Worm (Caenorhabditis elegans) whole organism, L4 larva: Measurements from ENCODE around the gene ddx-15.

Experiments
- F26F4.8 ChIP-seq: fragments of 200-800 bp; sonication (Bioruptor generic); conservative IDR thresholded peaks from 2 replicates; pipeline ENCODE4 v1.3.6; 2022; ENCODE audit warnings: missing genetic modification characterization, missing compliant biosample characterization
- Y75B8A.6 ChIP-seq: fragments of 200-800 bp; sonication (Bioruptor generic); IDR thresholded peaks from 2 replicates; pipeline ENCODE4 v1.3.6; 2022; ENCODE audit warnings: missing genetic modification reagents, missing genetic modification characterization, missing compliant biosample characterization
- ZK546.5 ChIP-seq, 2 experiments: sonication (generic microtip); optimal IDR thresholded peaks; 2 replicates each; lab custom pipeline; 2017; ENCODE audit warnings: missing biosample characterization in 2 of 2, missing genetic modification characterization in 2 of 2
- aha-1 ChIP-seq: fragments of 150-350 bp; peaks from one replicate; lab custom pipeline; 2014; ENCODE audit warnings: missing biosample characterization, missing genetic modification characterization
- ama-1 ChIP-seq: fragments of 150-350 bp; optimal IDR thresholded peaks from 2 replicates; lab custom pipeline; 2014; ENCODE audit warnings: inconsistent platforms, mixed read lengths
- arid-1 ChIP-seq: fragments of 200-800 bp; sonication (Bioruptor generic); conservative IDR thresholded peaks from 2 replicates; pipeline ENCODE4 v1.3.6; 2022; ENCODE audit warnings: missing genetic modification reagents, missing genetic modification characterization, missing compliant biosample characterization
- ctbp-1 ChIP-seq: fragments of 200-800 bp; sonication (Bioruptor generic); IDR thresholded peaks from 2 replicates; pipeline ENCODE4 v1.3.6; 2022; ENCODE audit warnings: missing genetic modification reagents, missing genetic modification characterization, missing compliant biosample characterization
- daf-16 ChIP-seq, 3 experiments: sonication (generic microtip); optimal IDR thresholded peaks; 2 replicates each; lab custom pipeline; 2016 to 2017; ENCODE audit warnings: missing genetic modification characterization in 3 of 3, missing genetic modification reagents in 3 of 3, mild to moderate bottlenecking in 2 of 3, missing compliant biosample characterization in 2 of 3, missing biosample characterization in 1 of 3, moderate library complexity in 1 of 3
- dmd-6 ChIP-seq: fragments of 200-800 bp; sonication (Bioruptor generic); IDR thresholded peaks from 2 replicates; pipeline ENCODE4 v1.3.6; 2022; ENCODE audit warnings: missing genetic modification reagents, missing genetic modification characterization, missing compliant biosample characterization
- dmd-9 ChIP-seq: fragments of 200-800 bp; sonication (Bioruptor generic); IDR thresholded peaks from 2 replicates; pipeline ENCODE4 v1.3.6; 2022; ENCODE audit warnings: missing genetic modification reagents, missing genetic modification characterization, missing compliant biosample characterization
- dpl-1 ChIP-seq: fragments of 150-350 bp; optimal IDR thresholded peaks from 2 replicates; lab custom pipeline; 2014; ENCODE audit warnings: missing biosample characterization, missing genetic modification reagents, missing genetic modification characterization
- duxl-1 ChIP-seq: sonication (generic microtip); optimal IDR thresholded peaks from 2 replicates; lab custom pipeline; 2016; ENCODE audit warnings: mild to moderate bottlenecking, missing genetic modification characterization, moderate library complexity, missing compliant biosample characterization; ENCODE audit not compliant: poor library complexity
- dve-1 ChIP-seq: sonication (generic microtip); optimal IDR thresholded peaks from 2 replicates; lab custom pipeline; 2017; ENCODE audit warnings: antibody characterized with exemption, mild to moderate bottlenecking, missing genetic modification characterization, missing compliant biosample characterization; ENCODE audit not compliant: insufficient read depth
- egl-27 ChIP-seq: sonication (generic microtip); optimal IDR thresholded peaks from 3 replicates; lab custom pipeline; 2017; ENCODE audit warnings: missing biosample characterization, missing genetic modification reagents, missing genetic modification characterization
- egl-43 ChIP-seq: fragments of 200-800 bp; sonication (Bioruptor generic); IDR thresholded peaks from 2 replicates; pipeline ENCODE4 v1.3.6; 2022; ENCODE audit warnings: missing genetic modification reagents, missing genetic modification characterization, missing compliant biosample characterization
- fkh-10 ChIP-seq: fragments of 150-350 bp; optimal IDR thresholded peaks from 2 replicates; lab custom pipeline; 2014; ENCODE audit warnings: missing biosample characterization, missing genetic modification reagents, missing genetic modification characterization
- fos-1 ChIP-seq: fragments of 150-350 bp; optimal IDR thresholded peaks from 2 replicates; lab custom pipeline; 2014; ENCODE audit warnings: missing biosample characterization, missing genetic modification characterization
- hlh-11 ChIP-seq: fragments of 200-800 bp; sonication (Bioruptor generic); optimal IDR thresholded peaks from 2 replicates; lab custom pipeline; 2018; ENCODE audit warnings: mild to moderate bottlenecking, missing genetic modification characterization, missing compliant biosample characterization
- hlh-30 ChIP-seq: sonication (generic microtip); optimal IDR thresholded peaks from 2 replicates; lab custom pipeline; 2017; ENCODE audit warnings: antibody characterized with exemption, mild to moderate bottlenecking, missing genetic modification characterization, missing compliant biosample characterization; ENCODE audit not compliant: insufficient read depth
- lim-7 ChIP-seq: fragments of 200-800 bp; sonication (Bioruptor generic); IDR thresholded peaks from 2 replicates; pipeline ENCODE4 v1.3.6; 2022; ENCODE audit warnings: missing genetic modification characterization, missing compliant biosample characterization
- lin-13 ChIP-seq: fragments of 150-350 bp; optimal IDR thresholded peaks from 2 replicates; lab custom pipeline; 2014; ENCODE audit warnings: missing biosample characterization, missing genetic modification reagents, missing genetic modification characterization
- lsy-2 ChIP-seq, 2 experiments: fragments of 150-350 bp in 1 of 2; sonication (generic microtip) in 1 of 2; optimal IDR thresholded peaks; 2 replicates each; lab custom pipeline; 2014 to 2017; ENCODE audit warnings: missing biosample characterization in 2 of 2, missing genetic modification characterization in 2 of 2
- madf-5 ChIP-seq, 2 experiments: fragments of 200-800 bp; sonication (Bioruptor generic); IDR thresholded peaks; 2 replicates each; pipeline ENCODE4 v1.3.6; 2022; ENCODE audit warnings: missing compliant biosample characterization in 2 of 2, missing genetic modification characterization in 2 of 2
- mdl-1 ChIP-seq, 2 experiments: fragments of 150-350 bp in 1 of 2; sonication (generic microtip) in 1 of 2; optimal IDR thresholded peaks; 2 replicates each; lab custom pipeline; 2014 to 2017; ENCODE audit warnings: missing biosample characterization in 2 of 2, missing genetic modification characterization in 2 of 2
- mes-2 ChIP-seq: sonication (generic microtip); optimal IDR thresholded peaks from 2 replicates; lab custom pipeline; 2016; ENCODE audit warnings: missing genotype, mild to moderate bottlenecking, missing genetic modification characterization, missing compliant biosample characterization; ENCODE audit not compliant: poor library complexity, severe bottlenecking
- mxl-2 ChIP-seq: fragments of 200-800 bp; sonication (Bioruptor generic); conservative IDR thresholded peaks from 2 replicates; pipeline ENCODE4 v1.3.6; 2022; ENCODE audit warnings: missing genetic modification reagents, missing genetic modification characterization, missing compliant biosample characterization
- nhr-102 ChIP-seq: sonication (generic microtip); optimal IDR thresholded peaks from 2 replicates; lab custom pipeline; 2016; ENCODE audit warnings: mild to moderate bottlenecking, missing genetic modification characterization, moderate library complexity, missing compliant biosample characterization
- nhr-11 ChIP-seq: fragments of 150-350 bp; optimal IDR thresholded peaks from 2 replicates; lab custom pipeline; 2014; ENCODE audit warnings: missing biosample characterization, missing genetic modification characterization
- nhr-28 ChIP-seq: fragments of 150-350 bp; optimal IDR thresholded peaks from 2 replicates; lab custom pipeline; 2014; ENCODE audit warnings: missing biosample characterization, missing genetic modification characterization
- nhr-41 ChIP-seq: fragments of 200-800 bp; sonication (Bioruptor generic); IDR thresholded peaks from 2 replicates; pipeline ENCODE4 v1.3.6; 2022; ENCODE audit warnings: missing genetic modification reagents, missing genetic modification characterization, missing compliant biosample characterization
- nhr-42 ChIP-seq: fragments of 200-800 bp; sonication (Bioruptor generic); IDR thresholded peaks from 2 replicates; pipeline ENCODE4 v1.3.6; 2022; ENCODE audit warnings: missing genetic modification characterization, missing compliant biosample characterization
- nhr-76 ChIP-seq: fragments of 150-350 bp; optimal IDR thresholded peaks from 2 replicates; lab custom pipeline; 2014; ENCODE audit warnings: missing biosample characterization, missing genetic modification characterization
- pqm-1 ChIP-seq: sonication (generic microtip); optimal IDR thresholded peaks from 2 replicates; lab custom pipeline; 2017; ENCODE audit warnings: missing biosample characterization, missing genetic modification characterization
- rbr-2 ChIP-seq: sonication (generic microtip); optimal IDR thresholded peaks from 2 replicates; lab custom pipeline; 2016; ENCODE audit warnings: missing genotype, missing genetic modification characterization, missing compliant biosample characterization
- saeg-2 ChIP-seq: fragments of 200-800 bp; sonication (Bioruptor generic); IDR thresholded peaks from 2 replicates; pipeline ENCODE4 v1.3.6; 2022; ENCODE audit warnings: missing genetic modification reagents, missing genetic modification characterization, missing compliant biosample characterization
- sdz-12 ChIP-seq: fragments of 200-800 bp; sonication (Bioruptor generic); optimal IDR thresholded peaks from 2 replicates; lab custom pipeline; 2018; ENCODE audit warnings: mild to moderate bottlenecking, missing genetic modification characterization, missing compliant biosample characterization
- snpc-4 ChIP-seq: fragments of 150-350 bp; optimal IDR thresholded peaks from 2 replicates; lab custom pipeline; 2014; ENCODE audit warnings: missing biosample characterization, missing genetic modification characterization
- spr-3 ChIP-seq: fragments of 200-800 bp; sonication (Bioruptor generic); optimal IDR thresholded peaks from 2 replicates; lab custom pipeline; 2018; ENCODE audit warnings: mild to moderate bottlenecking, missing genetic modification characterization, missing compliant biosample characterization
- unc-130 ChIP-seq: sonication (generic microtip); optimal IDR thresholded peaks from 2 replicates; lab custom pipeline; 2016; ENCODE audit warnings: missing genetic modification reagents, missing genetic modification characterization, missing compliant biosample characterization
- unc-62 ChIP-seq, 3 experiments: fragments of 150-350 bp in 1 of 3; sonication (generic microtip); optimal IDR thresholded peaks in 2 of 3; peaks in 1 of 3; 1 replicate in 1 of 3; 2 replicates in 2 of 3; lab custom pipeline; 2014 to 2017; ENCODE audit warnings: missing biosample characterization in 3 of 3, missing genetic modification characterization in 3 of 3, missing genetic modification reagents in 3 of 3, missing genotype in 1 of 3
- zag-1 ChIP-seq: fragments of 150-350 bp; optimal IDR thresholded peaks from 2 replicates; lab custom pipeline; 2014; ENCODE audit warnings: missing biosample characterization, missing genetic modification characterization

Gene ddx-15

DNA sequence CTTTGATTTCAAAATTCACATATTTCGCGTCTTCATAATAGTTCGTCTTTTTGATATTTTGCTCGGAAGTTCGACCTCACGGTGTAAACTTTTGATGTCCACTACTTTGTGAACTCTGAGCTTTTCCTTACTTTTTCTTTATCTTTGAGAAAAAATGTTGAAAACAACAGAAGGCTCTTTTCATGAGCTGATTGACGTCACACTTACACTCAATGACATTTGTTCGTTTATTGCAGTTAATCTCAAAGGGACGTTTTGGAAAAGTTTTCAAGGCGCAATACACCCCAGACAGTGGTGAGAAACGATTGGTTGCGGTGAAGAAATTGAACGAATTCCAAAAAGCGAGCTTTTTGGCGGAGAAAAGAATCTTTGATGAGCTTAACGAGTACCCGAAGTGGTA, 37.7 kb upstream of the ddx-15 start:
- TF ChIP-seq nhr-11 (peak; percentile 34), lsy-2 (tag; optimal IDR thresholded peaks at IDR 0.05; lab: Kevin White, UChicago) (no peak), fkh-10 (no peak), ctbp-1 (GFP tag; lab: Robert Waterston, UW) (no peak), dmd-9 (GFP tag; lab: Robert Waterston, UW) (no peak), daf-16 (GFP tag; optimal IDR thresholded peaks at IDR 0.05; lab: Kevin White, UChicago) (peak in 1 of 2 experiments; percentile 14), daf-16 (tag; optimal IDR thresholded peaks at IDR 0.05; lab: Kevin White, UChicago) (no peak), sdz-12 (no peak)

ce11 chrIII:5624835-5625234, 33.3 kb upstream of the ddx-15 start, which contains the start of gene daf-4:
TSS of gene daf-4 (plus strand) at chrIII:5625135.
- TF ChIP-seq Y75B8A.6 = no peak
- no peak for TF ChIP-seq arid-1 (GFP tag; lab: Robert Waterston, UW)
- TF ChIP-seq egl-27 (tag; lab: Kevin White, UChicago) = no peak
- no peak for TF ChIP-seq spr-3

DNA sequence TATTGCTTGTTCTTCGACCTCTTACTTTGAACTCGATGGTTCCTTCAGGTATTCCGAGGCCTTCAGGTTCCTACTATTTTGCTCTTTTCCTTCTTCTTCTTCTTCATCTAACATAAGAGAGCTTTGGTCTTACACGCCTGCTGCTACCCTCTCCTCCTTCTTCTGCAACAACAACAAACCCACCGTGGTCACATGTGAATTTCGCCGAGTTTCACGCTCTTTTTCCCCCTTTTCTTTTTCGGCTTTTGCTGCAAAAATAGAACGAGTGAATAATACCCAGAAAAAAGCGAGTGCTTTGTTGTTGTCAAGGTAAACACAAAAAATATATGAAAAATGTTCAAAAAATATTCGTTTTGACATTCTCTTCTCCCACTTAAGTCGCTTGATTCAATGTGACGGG, 31.9 kb upstream of the ddx-15 start:
- TF ChIP-seq lim-7 = no peak
- TF ChIP-seq lsy-2 (tag; optimal IDR thresholded peaks at IDR 0.05; lab: Kevin White, UChicago) = peak in 1 of 2 experiments; percentile 39
- peak; percentile 74 for TF ChIP-seq hlh-30
- TF ChIP-seq mxl-2 (GFP tag; lab: Robert Waterston, UW) = no peak
- peak; percentile 28 for TF ChIP-seq hlh-11
- TF ChIP-seq mdl-1 (tag; optimal IDR thresholded peaks at IDR 0.05; lab: Kevin White, UChicago) = peak in 1 of 2 experiments; percentile 58
- no peak for TF ChIP-seq daf-16 (GFP tag; optimal IDR thresholded peaks at IDR 0.05; lab: Kevin White, UChicago)
- peak; percentile 4 for TF ChIP-seq daf-16 (tag; optimal IDR thresholded peaks at IDR 0.05; lab: Kevin White, UChicago)
- TF ChIP-seq nhr-76 (tag; lab: Kevin White, UChicago) = no peak
- TF ChIP-seq nhr-11 = peak; percentile 49
- TF ChIP-seq, all 104 proteins: peak for 6

DNA sequence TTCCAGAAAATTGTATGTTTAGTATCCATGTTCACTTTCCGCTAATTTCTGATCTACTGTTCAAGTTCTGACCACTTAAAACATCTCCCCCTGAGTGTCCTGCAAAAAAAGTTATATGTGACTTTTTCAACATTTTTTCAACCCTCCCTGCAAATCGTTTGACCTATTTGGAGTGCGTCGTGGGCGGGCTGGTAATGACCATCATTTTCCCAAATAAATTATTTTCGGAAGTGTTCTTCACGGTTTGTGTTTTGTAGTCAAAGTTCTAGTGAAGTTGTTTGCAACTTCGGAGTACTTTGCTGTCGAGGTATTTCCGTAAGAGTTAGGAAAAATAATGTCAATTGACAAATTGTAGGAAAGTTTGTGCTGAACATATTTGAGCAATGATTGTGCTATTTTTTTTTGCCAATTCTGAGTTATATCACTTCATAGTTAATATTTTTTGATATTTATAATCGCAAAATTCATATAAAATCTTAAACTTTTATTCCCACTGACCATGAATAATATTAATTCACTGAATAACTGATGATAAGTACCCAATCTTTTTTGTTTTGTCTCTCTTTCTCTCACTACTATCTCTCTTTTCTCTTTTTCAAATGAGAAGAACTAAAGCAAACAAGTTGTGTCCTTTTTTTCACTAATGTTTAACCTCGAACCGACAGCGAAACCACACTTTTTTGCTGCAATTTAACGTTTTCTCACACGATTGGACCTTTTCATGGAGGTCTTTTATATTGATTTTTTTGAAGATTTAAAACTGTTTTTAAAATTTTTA, 30.9 kb upstream of the ddx-15 start:
- TF ChIP-seq duxl-1 = no peak
- TF ChIP-seq zag-1 (tag; lab: Kevin White, UChicago) = no peak
- no peak for TF ChIP-seq F26F4.8 (GFP tag; lab: Robert Waterston, UW)
- TF ChIP-seq nhr-102 (tag; lab: Kevin White, UChicago) = no peak
- TF ChIP-seq unc-130 (GFP tag; lab: Kevin White, UChicago) = no peak
- no peak for TF ChIP-seq saeg-2
- TF ChIP-seq egl-27 (tag; lab: Kevin White, UChicago) = no peak
- TF ChIP-seq dmd-9 (GFP tag; lab: Robert Waterston, UW) = no peak
- peak; percentile 85 for TF ChIP-seq aha-1 (tag; lab: Kevin White, UChicago)
- TF ChIP-seq daf-16 (GFP tag; optimal IDR thresholded peaks at IDR 0.05; lab: Kevin White, UChicago) = no peak
- TF ChIP-seq daf-16 (tag; optimal IDR thresholded peaks at IDR 0.05; lab: Kevin White, UChicago) = peak; percentile 27
- peak; percentile 66 for TF ChIP-seq nhr-28 (tag; lab: Kevin White, UChicago)
- TF ChIP-seq madf-5 (GFP tag; IDR thresholded peaks at IDR 0.05; lab: Robert Waterston, UW) = no peak
- peak in 1 of 2 experiments; percentile 78 for TF ChIP-seq unc-62 (GFP tag; optimal IDR thresholded peaks at IDR 0.05 in 1 of 2; lab: Kevin White, UChicago)
- TF ChIP-seq unc-62 (tag; optimal IDR thresholded peaks at IDR 0.05; lab: Kevin White, UChicago) = no peak
- TF ChIP-seq snpc-4 (tag; lab: Kevin White, UChicago) = no peak
- no peak for TF ChIP-seq fos-1
- no peak for TF ChIP-seq nhr-41 (GFP tag; lab: Robert Waterston, UW)

ce11 chrIII:5621236-5621635, 29.7 kb upstream of the ddx-15 start:
- TF ChIP-seq dve-1 (peak; percentile 47), pqm-1 (tag; lab: Kevin White, UChicago) (peak; percentile 43), ama-1 (lab: Kevin White, UChicago) (peak; percentile 35), mdl-1 (tag; optimal IDR thresholded peaks at IDR 0.05; lab: Kevin White, UChicago) (peak; percentile 41 to 85), ZK546.5 (tag; optimal IDR thresholded peaks at IDR 0.05; lab: Kevin White, UChicago) (no peak), nhr-42 (GFP tag; lab: Robert Waterston, UW) (no peak), hlh-11 (peak; percentile 90), dmd-6 (GFP tag; lab: Robert Waterston, UW) (peak; percentile 62; the same call in 1 of the 2 replicates), lsy-2 (tag; optimal IDR thresholded peaks at IDR 0.05; lab: Kevin White, UChicago) (peak; percentile 52 to 76), unc-130 (GFP tag; lab: Kevin White, UChicago) (no peak), rbr-2 (tag; lab: Kevin White, UChicago) (peak; percentile 78), dpl-1 (peak; percentile 46), mes-2 (peak; percentile 62), lin-13 (GFP tag; lab: Kevin White, UChicago) (peak; percentile 11), nhr-28 (tag; lab: Kevin White, UChicago) (peak; percentile 86), egl-43 (GFP tag; lab: Robert Waterston, UW) (0 out of 2 replicates have a peak, but pooled peaks have one; percentile 69)
